Worm (Caenorhabditis elegans) whole organism, young adult: Measurements from ENCODE around the gene coa-1.

Experiments used
- B0019.2 ChIP-seq: fragments of 200-800 bp; sonication (Bioruptor generic); conservative IDR thresholded peaks from 2 replicates; pipeline ENCODE4 v1.3.6; 2022; ENCODE audit warnings: missing genetic modification reagents, missing genetic modification characterization, missing compliant biosample characterization
- B0261.1 ChIP-seq: sonication (generic microtip); optimal IDR thresholded peaks from 2 replicates; lab custom pipeline; 2016; ENCODE audit warnings: mild to moderate bottlenecking, missing genetic modification characterization, moderate library complexity, missing compliant biosample characterization
- B0336.3 ChIP-seq: fragments of 200-800 bp; sonication (Bioruptor generic); IDR thresholded peaks from 2 replicates; pipeline ENCODE4 v1.3.6; 2022; ENCODE audit warnings: missing genetic modification characterization, missing compliant biosample characterization
- C06A6.2 ChIP-seq: fragments of 200-800 bp; sonication (Bioruptor generic); conservative IDR thresholded peaks from 2 replicates; pipeline ENCODE4 v1.3.6; 2022; ENCODE audit warnings: missing genetic modification characterization, missing compliant biosample characterization
- C17E4.6 ChIP-seq: fragments of 200-800 bp; sonication (Bioruptor generic); IDR thresholded peaks from 2 replicates; pipeline ENCODE4 v1.3.6; 2022; ENCODE audit warnings: missing genetic modification reagents, missing genetic modification characterization, missing compliant biosample characterization
- D2030.7 ChIP-seq: fragments of 200-800 bp; sonication (Bioruptor generic); IDR thresholded peaks from 2 replicates; pipeline ENCODE4 v1.3.6; 2022; ENCODE audit warnings: missing genetic modification reagents, missing genetic modification characterization, missing compliant biosample characterization
- F52B5.7 ChIP-seq: sonication (generic microtip); optimal IDR thresholded peaks from 2 replicates; lab custom pipeline; 2016; ENCODE audit warnings: mild to moderate bottlenecking, missing genetic modification characterization, missing compliant biosample characterization
- T07F8.4 ChIP-seq: sonication (generic microtip); optimal IDR thresholded peaks from 2 replicates; lab custom pipeline; 2016; ENCODE audit warnings: mild to moderate bottlenecking, missing genetic modification characterization, moderate library complexity, missing compliant biosample characterization
- Y53G8AR.9 ChIP-seq: fragments of 200-800 bp; sonication (Bioruptor generic); conservative IDR thresholded peaks from 2 replicates; pipeline ENCODE4 v1.3.6; 2022; ENCODE audit warnings: missing genetic modification reagents, missing genetic modification characterization, missing compliant biosample characterization
- Y56A3A.18 ChIP-seq: fragments of 200-800 bp; sonication (Bioruptor generic); IDR thresholded peaks from 2 replicates; pipeline ENCODE4 v1.3.6; 2022; ENCODE audit warnings: missing genetic modification reagents, missing genetic modification characterization, missing compliant biosample characterization
- akir-1 ChIP-seq: fragments of 200-800 bp; sonication (Bioruptor generic); optimal IDR thresholded peaks from 2 replicates; lab custom pipeline; 2018; ENCODE audit warnings: mild to moderate bottlenecking, missing genetic modification characterization, moderate library complexity, missing compliant biosample characterization
- atf-7 ChIP-seq: sonication (generic microtip); optimal IDR thresholded peaks from 2 replicates; lab custom pipeline; 2017; ENCODE audit warnings: mild to moderate bottlenecking, missing genetic modification characterization, missing compliant biosample characterization
- attf-5 ChIP-seq: fragments of 200-800 bp; sonication (Bioruptor generic); optimal IDR thresholded peaks from 2 replicates; lab custom pipeline; 2018; ENCODE audit warnings: mild to moderate bottlenecking, missing genetic modification characterization, missing compliant biosample characterization
- attf-6 ChIP-seq: fragments of 200-800 bp; sonication (Bioruptor generic); IDR thresholded peaks from 2 replicates; pipeline ENCODE4 v1.3.6; 2022; ENCODE audit warnings: missing genetic modification reagents, missing genetic modification characterization, missing compliant biosample characterization
- bed-1 ChIP-seq: fragments of 200-800 bp; sonication (Bioruptor generic); IDR thresholded peaks from 2 replicates; pipeline ENCODE4 v1.3.6; 2022; ENCODE audit warnings: missing genetic modification reagents, missing genetic modification characterization, missing compliant biosample characterization
- cebp-1 ChIP-seq, 2 experiments: fragments of 200-800 bp in 1 of 2; sonication (Bioruptor generic) in 1 of 2; sonication (generic microtip) in 1 of 2; IDR thresholded peaks in 1 of 2; optimal IDR thresholded peaks in 1 of 2; 2 replicates each; pipeline versions ENCODE4 v1.3.6 to Lab custom; 2017 to 2022; ENCODE audit warnings: missing compliant biosample characterization in 2 of 2, missing genetic modification characterization in 2 of 2, mild to moderate bottlenecking in 1 of 2, missing genetic modification reagents in 1 of 2, moderate library complexity in 1 of 2
- ceh-79 ChIP-seq: sonication (generic microtip); optimal IDR thresholded peaks from 2 replicates; lab custom pipeline; 2017; ENCODE audit warnings: mild to moderate bottlenecking, missing genetic modification characterization, missing compliant biosample characterization
- dox-1 ChIP-seq: fragments of 200-800 bp; sonication (Bioruptor generic); IDR thresholded peaks from 2 replicates; pipeline ENCODE4 v1.3.6; 2022; ENCODE audit warnings: missing genetic modification reagents, missing genetic modification characterization, missing compliant biosample characterization
- dpl-1 ChIP-seq: fragments of 150-350 bp; optimal IDR thresholded peaks from 2 replicates; lab custom pipeline; 2014; ENCODE audit warnings: missing biosample characterization, missing genetic modification reagents, missing genetic modification characterization
- egl-18 ChIP-seq: fragments of 200-800 bp; sonication (Bioruptor generic); IDR thresholded peaks from 2 replicates; pipeline ENCODE4 v1.3.6; 2022; ENCODE audit warnings: missing genetic modification reagents, missing genetic modification characterization, missing compliant biosample characterization
- egl-44 ChIP-seq: fragments of 200-800 bp; sonication (Bioruptor generic); IDR thresholded peaks from 2 replicates; pipeline ENCODE4 v1.3.6; 2022; ENCODE audit warnings: missing genetic modification reagents, missing genetic modification characterization, missing compliant biosample characterization
- egrh-3 ChIP-seq: fragments of 200-800 bp; sonication (Bioruptor generic); IDR thresholded peaks from 2 replicates; pipeline ENCODE4 v1.3.6; 2022; ENCODE audit warnings: missing genetic modification reagents, missing genetic modification characterization, missing compliant biosample characterization
- ets-4 ChIP-seq: fragments of 200-800 bp; sonication (Bioruptor generic); optimal IDR thresholded peaks from 2 replicates; lab custom pipeline; 2018; ENCODE audit warnings: mild to moderate bottlenecking, missing genetic modification characterization, missing compliant biosample characterization
- hmg-1.2 ChIP-seq: fragments of 200-800 bp; sonication (Bioruptor generic); IDR thresholded peaks from 2 replicates; pipeline ENCODE4 v1.3.6; 2022; ENCODE audit warnings: missing genetic modification reagents, missing genetic modification characterization, missing compliant biosample characterization
- hmg-20 ChIP-seq: fragments of 200-800 bp; sonication (Bioruptor generic); IDR thresholded peaks from 2 replicates; pipeline ENCODE4 v1.3.6; 2022; ENCODE audit warnings: missing genetic modification reagents, missing genetic modification characterization, missing compliant biosample characterization
- lin-40 ChIP-seq: sonication (generic microtip); optimal IDR thresholded peaks from 2 replicates; lab custom pipeline; 2016; ENCODE audit warnings: missing genetic modification characterization, mild to moderate bottlenecking, missing compliant biosample characterization, missing genotype, missing genetic modification reagents
- lin-54 ChIP-seq: fragments of 200-800 bp; sonication (Bioruptor generic); optimal IDR thresholded peaks from 2 replicates; lab custom pipeline; 2018; ENCODE audit warnings: mild to moderate bottlenecking, missing genetic modification characterization, missing compliant biosample characterization
- lsl-1 ChIP-seq: fragments of 200-800 bp; sonication (Bioruptor generic); optimal IDR thresholded peaks from 2 replicates; lab custom pipeline; 2018; ENCODE audit warnings: mild to moderate bottlenecking, missing genetic modification characterization, moderate library complexity, missing compliant biosample characterization
- madf-3 ChIP-seq: fragments of 200-800 bp; sonication (Bioruptor generic); IDR thresholded peaks from 2 replicates; pipeline ENCODE4 v1.3.6; 2022; ENCODE audit warnings: missing genetic modification reagents, missing genetic modification characterization, missing compliant biosample characterization
- mcd-1 ChIP-seq: fragments of 200-800 bp; sonication (Bioruptor generic); IDR thresholded peaks from 2 replicates; pipeline ENCODE4 v1.3.6; 2022; ENCODE audit warnings: missing genetic modification reagents, missing genetic modification characterization, missing compliant biosample characterization
- mel-28 ChIP-seq: sonication (generic microtip); optimal IDR thresholded peaks from 2 replicates; lab custom pipeline; 2016; ENCODE audit warnings: borderline replicate concordance, mild to moderate bottlenecking, missing genetic modification characterization, missing compliant biosample characterization
- mxl-1 ChIP-seq: sonication (generic microtip); optimal IDR thresholded peaks from 2 replicates; lab custom pipeline; 2016; ENCODE audit warnings: missing genetic modification characterization, missing compliant biosample characterization
- nfya-1 ChIP-seq: sonication (generic microtip); optimal IDR thresholded peaks from 2 replicates; lab custom pipeline; 2017; ENCODE audit warnings: antibody characterized with exemption, missing compliant biosample characterization, missing genetic modification characterization, borderline replicate concordance; ENCODE audit not compliant: insufficient read depth
- nhr-179 ChIP-seq: sonication (generic microtip); optimal IDR thresholded peaks from 2 replicates; lab custom pipeline; 2016; ENCODE audit warnings: mild to moderate bottlenecking, missing genetic modification characterization, missing compliant biosample characterization
- nhr-80 ChIP-seq: sonication (generic microtip); optimal IDR thresholded peaks from 2 replicates; lab custom pipeline; 2016; ENCODE audit warnings: missing genetic modification characterization, missing compliant biosample characterization
- pha-4 ChIP-seq: fragments of 150-350 bp; sonication (generic microtip); optimal IDR thresholded peaks from 2 replicates; lab custom pipeline; 2014; ENCODE audit warnings: missing biosample characterization, missing genetic modification reagents, missing genetic modification characterization
- rcor-1 ChIP-seq: fragments of 200-800 bp; sonication (Bioruptor generic); IDR thresholded peaks from 2 replicates; pipeline ENCODE4 v1.3.6; 2022; ENCODE audit warnings: missing genetic modification reagents, missing genetic modification characterization, missing compliant biosample characterization
- rpc-1 ChIP-seq, 2 experiments: fragments of 150-350 bp in 1 of 2; sonication (generic microtip) in 1 of 2; optimal IDR thresholded peaks; 2 replicates each; lab custom pipeline; 2014 to 2018; ENCODE audit warnings: missing biosample characterization in 1 of 2, missing genetic modification characterization in 1 of 2, missing genetic modification reagents in 1 of 2, missing genotype in 1 of 2
- sdz-38 ChIP-seq: sonication (generic microtip); optimal IDR thresholded peaks from 2 replicates; lab custom pipeline; 2016; ENCODE audit warnings: missing genotype, missing genetic modification characterization, missing compliant biosample characterization
- snpc-1.1 ChIP-seq: sonication (generic microtip); optimal IDR thresholded peaks from 2 replicates; lab custom pipeline; 2017; ENCODE audit warnings: missing genetic modification characterization, mild to moderate bottlenecking, missing compliant biosample characterization, antibody characterized with exemption, moderate library complexity, missing genotype, missing genetic modification reagents; ENCODE audit not compliant: insufficient read depth
- zfh-2 ChIP-seq: fragments of 200-800 bp; sonication (Bioruptor generic); conservative IDR thresholded peaks from 2 replicates; pipeline ENCODE4 v1.3.6; 2022; ENCODE audit warnings: missing genetic modification reagents, missing genetic modification characterization, missing compliant biosample characterization
- ztf-22 ChIP-seq: fragments of 200-800 bp; sonication (Bioruptor generic); optimal IDR thresholded peaks from 2 replicates; lab custom pipeline; 2018; ENCODE audit warnings: mild to moderate bottlenecking, missing genetic modification characterization, moderate library complexity, missing compliant biosample characterization
- ztf-3 ChIP-seq: fragments of 200-800 bp; sonication (Bioruptor generic); optimal IDR thresholded peaks from 2 replicates; lab custom pipeline; 2018; ENCODE audit warnings: mild to moderate bottlenecking, missing genetic modification characterization, missing compliant biosample characterization

The coa-1 gene

ce11 chrIV:202921-203652 lies 2.0 kb upstream of the coa-1 start, which contains the start of gene gfrp-1:
TSS of gene gfrp-1 (plus strand) at chrIV:203602.
- TF ChIP-seq bed-1 (GFP tag; lab: Robert Waterston, UW) (no peak), ceh-79 (tag; lab: Kevin White, UChicago) (no peak), ztf-3 (GFP tag; lab: Kevin White, UChicago) (no peak), dpl-1 (GFP tag; lab: Kevin White, UChicago) (no peak), attf-6 (no peak), C06A6.2 (GFP tag; lab: Robert Waterston, UW) (no peak), rcor-1 (GFP tag; lab: Robert Waterston, UW) (no peak), ets-4 (GFP tag; lab: Kevin White, UChicago) (no peak), egrh-3 (no peak), C17E4.6 (GFP tag; lab: Robert Waterston, UW) (no peak), snpc-1.1 (tag; lab: Kevin White, UChicago) (no peak)

- TF ChIP-seq ztf-22 (GFP tag; lab: Kevin White, UChicago) (no peak), Y56A3A.18 (GFP tag; lab: Robert Waterston, UW) (no peak), lsl-1 (no peak), nfya-1 (tag; lab: Kevin White, UChicago) (no peak), F52B5.7 (tag; lab: Kevin White, UChicago) (no peak), egl-44 (GFP tag; lab: Robert Waterston, UW) (no peak)
Measured at ce11 chrIV:207885-208284, 2.8 kb downstream of the coa-1 start, which contains the start of gene Y38C1AA.1. TSS of gene Y38C1AA.1 (plus strand) at chrIV:208185.

ce11 chrIV:210591-210990 lies 5.5 kb downstream of the coa-1 start:
- TF ChIP-seq Y53G8AR.9: no peak
- TF ChIP-seq dox-1 (GFP tag; lab: Robert Waterston, UW): peak; percentile 57; the same call in 1 of the 2 replicates
- TF ChIP-seq B0261.1 (tag; lab: Kevin White, UChicago): no peak
- no peak for TF ChIP-seq D2030.7 (GFP tag; lab: Robert Waterston, UW)
- no peak for TF ChIP-seq akir-1 (GFP tag; lab: Kevin White, UChicago)
- peak; percentile 20 for TF ChIP-seq atf-7 (tag; lab: Kevin White, UChicago)
- peak; percentile 38 for TF ChIP-seq lin-40 (tag; lab: Kevin White, UChicago)
- peak; percentile 66 for TF ChIP-seq attf-5 (GFP tag; lab: Kevin White, UChicago)
- peak; percentile 7 for TF ChIP-seq lin-54 (GFP tag; lab: Kevin White, UChicago)
- no peak for TF ChIP-seq mxl-1 (tag; lab: Kevin White, UChicago)
- no peak for TF ChIP-seq mel-28 (tag; lab: Kevin White, UChicago)
- no peak for TF ChIP-seq egl-18 (GFP tag; lab: Robert Waterston, UW)
- TF ChIP-seq ztf-3 (GFP tag; lab: Kevin White, UChicago): no peak
- TF ChIP-seq sdz-38 (tag; lab: Kevin White, UChicago): no peak
- no peak for TF ChIP-seq zfh-2 (GFP tag; lab: Robert Waterston, UW)
- no peak for TF ChIP-seq nfya-1 (tag; lab: Kevin White, UChicago)
- TF ChIP-seq Y56A3A.18 (GFP tag; lab: Robert Waterston, UW): no peak
- TF ChIP-seq pha-4 (tag; lab: Kevin White, UChicago): no peak
- TF ChIP-seq cebp-1 (GFP tag; IDR thresholded peaks at IDR 0.05; lab: Robert Waterston, UW): no peak
- peak; percentile 46 for TF ChIP-seq cebp-1 (tag; optimal IDR thresholded peaks at IDR 0.05; lab: Kevin White, UChicago)
- TF ChIP-seq T07F8.4 (tag; lab: Kevin White, UChicago): no peak
- TF ChIP-seq B0336.3 (GFP tag; lab: Robert Waterston, UW): 0 out of 2 replicates have a peak, but pooled peaks have one; percentile 33
- peak; percentile 87 for TF ChIP-seq nhr-80
- 0 out of 2 replicates have a peak, but pooled peaks have one; percentile 37 for TF ChIP-seq mcd-1
- TF ChIP-seq nhr-179 (tag; lab: Kevin White, UChicago): no peak
- no peak for TF ChIP-seq madf-3
- TF ChIP-seq B0019.2 (GFP tag; lab: Robert Waterston, UW): no peak
- TF ChIP-seq hmg-20 (GFP tag; lab: Robert Waterston, UW): no peak
- TF ChIP-seq rpc-1 (optimal IDR thresholded peaks at IDR 0.05; lab: Kevin White, UChicago): no peak
- TF ChIP-seq rpc-1 (tag; optimal IDR thresholded peaks at IDR 0.05; lab: Kevin White, UChicago): no peak
- TF ChIP-seq hmg-1.2 (GFP tag; lab: Robert Waterston, UW): peak; percentile 82
